Worm (Caenorhabditis elegans) whole organism, L1 larva: Measurements from ENCODE around the gene sam-4.

ENCODE experiments used
- C16A3.4 ChIP-seq: fragments of 150-350 bp; optimal IDR thresholded peaks from 2 replicates; lab custom pipeline; 2014; ENCODE audit warnings: missing biosample characterization, missing genetic modification characterization
- C34B4.2 ChIP-seq: sonication (generic microtip); optimal IDR thresholded peaks from 2 replicates; lab custom pipeline; 2017; ENCODE audit warnings: mild to moderate bottlenecking, missing genetic modification characterization, missing compliant biosample characterization
- aha-1 ChIP-seq: fragments of 150-350 bp; optimal IDR thresholded peaks from 2 replicates; lab custom pipeline; 2014; ENCODE audit warnings: missing biosample characterization, missing genetic modification characterization
- aly-2 ChIP-seq: fragments of 150-350 bp; optimal IDR thresholded peaks from 2 replicates; lab custom pipeline; 2014; ENCODE audit warnings: missing biosample characterization, missing genetic modification characterization
- blmp-1 ChIP-seq: fragments of 150-350 bp; optimal IDR thresholded peaks from 2 replicates; lab custom pipeline; 2014; ENCODE audit warnings: missing biosample characterization, missing genetic modification characterization
- ceh-8 ChIP-seq: fragments of 200-800 bp; sonication (Bioruptor generic); optimal IDR thresholded peaks from 2 replicates; lab custom pipeline; 2018; ENCODE audit warnings: mild to moderate bottlenecking, missing genetic modification characterization, moderate library complexity, missing compliant biosample characterization
- ceh-88 ChIP-seq: fragments of 200-800 bp; sonication (Bioruptor generic); IDR thresholded peaks from 2 replicates; pipeline ENCODE4 v1.3.6; 2022; ENCODE audit warnings: missing genetic modification characterization, missing compliant biosample characterization
- ceh-90 ChIP-seq: sonication (generic microtip); optimal IDR thresholded peaks from 2 replicates; lab custom pipeline; 2016; ENCODE audit warnings: missing genetic modification characterization, missing compliant biosample characterization
- dpl-1 ChIP-seq, 3 experiments: fragments of 150-350 bp in 2 of 3; sonication (generic microtip) in 1 of 3; optimal IDR thresholded peaks; 2 replicates each; lab custom pipeline; 2014 to 2017; ENCODE audit warnings: missing biosample characterization in 3 of 3, missing genetic modification characterization in 3 of 3, missing genetic modification reagents in 3 of 3
- dsc-1 ChIP-seq: sonication (generic microtip); optimal IDR thresholded peaks from 2 replicates; lab custom pipeline; 2016; ENCODE audit warnings: mild to moderate bottlenecking, missing genetic modification characterization, missing compliant biosample characterization
- efl-1 ChIP-seq, 4 experiments: fragments of 150-350 bp; optimal IDR thresholded peaks in 3 of 4; peaks in 1 of 4; 1 replicate in 1 of 4; 2 replicates in 3 of 4; lab custom pipeline; 2014; ENCODE audit warnings: missing biosample characterization in 2 of 4, missing genetic modification characterization in 2 of 4, missing genetic modification reagents in 2 of 4
- efl-3 ChIP-seq: fragments of 200-800 bp; sonication (Bioruptor generic); optimal IDR thresholded peaks from 2 replicates; lab custom pipeline; 2018; ENCODE audit warnings: mild to moderate bottlenecking, missing genetic modification characterization, missing compliant biosample characterization
- egl-13 ChIP-seq: sonication (generic microtip); optimal IDR thresholded peaks from 2 replicates; lab custom pipeline; 2016; ENCODE audit warnings: missing genotype, missing genetic modification reagents, missing genetic modification characterization, missing compliant biosample characterization
- elt-2 ChIP-seq: sonication (generic microtip); optimal IDR thresholded peaks from 2 replicates; lab custom pipeline; 2016; ENCODE audit warnings: missing genetic modification characterization, mild to moderate bottlenecking, inconsistent platforms, missing compliant biosample characterization, missing genetic modification reagents
- ets-5 ChIP-seq: fragments of 200-800 bp; sonication (Bioruptor generic); IDR thresholded peaks from 2 replicates; pipeline ENCODE4 v1.3.6; 2022; ENCODE audit warnings: missing genetic modification characterization, missing compliant biosample characterization
- fkh-10 ChIP-seq: sonication (generic microtip); optimal IDR thresholded peaks from 2 replicates; lab custom pipeline; 2017; ENCODE audit warnings: missing biosample characterization, missing genetic modification reagents, missing genetic modification characterization
- fkh-4 ChIP-seq: sonication (generic microtip); optimal IDR thresholded peaks from 2 replicates; lab custom pipeline; 2016; ENCODE audit warnings: missing compliant biosample characterization, missing genetic modification characterization, borderline replicate concordance
- fkh-8 ChIP-seq: sonication (generic microtip); optimal IDR thresholded peaks from 2 replicates; lab custom pipeline; 2016; ENCODE audit warnings: mild to moderate bottlenecking, missing genetic modification characterization, missing compliant biosample characterization
- fos-1 ChIP-seq: fragments of 150-350 bp; optimal IDR thresholded peaks from 2 replicates; lab custom pipeline; 2014; ENCODE audit warnings: missing biosample characterization, missing genetic modification characterization
- grh-1 ChIP-seq: fragments of 200-800 bp; sonication (Bioruptor generic); IDR thresholded peaks from 2 replicates; pipeline ENCODE4 v1.3.6; 2022; ENCODE audit warnings: missing genetic modification reagents, missing genetic modification characterization, missing compliant biosample characterization
- hlh-17 ChIP-seq: fragments of 200-800 bp; sonication (Bioruptor generic); optimal IDR thresholded peaks from 2 replicates; lab custom pipeline; 2018; ENCODE audit warnings: missing genetic modification characterization, mild to moderate bottlenecking, missing compliant biosample characterization, moderate library complexity, borderline replicate concordance
- hpl-2 ChIP-seq: fragments of 150-350 bp; optimal IDR thresholded peaks from 2 replicates; lab custom pipeline; 2014; ENCODE audit warnings: missing biosample characterization, missing genetic modification reagents, missing genetic modification characterization
- lin-14 ChIP-seq: fragments of 200-800 bp; sonication (Bioruptor generic); optimal IDR thresholded peaks from 2 replicates; lab custom pipeline; 2018; ENCODE audit warnings: mild to moderate bottlenecking, missing genetic modification characterization, moderate library complexity, missing compliant biosample characterization
- lin-15B ChIP-seq: fragments of 150-350 bp; sonication (generic microtip); optimal IDR thresholded peaks from 3 replicates; lab custom pipeline; 2014; ENCODE audit warnings: missing biosample characterization, missing genetic modification characterization
- lin-39 ChIP-seq: fragments of 150-350 bp; optimal IDR thresholded peaks from 2 replicates; lab custom pipeline; 2014; ENCODE audit warnings: missing biosample characterization, missing genetic modification reagents, missing genetic modification characterization
- lir-3 ChIP-seq: sonication (generic microtip); optimal IDR thresholded peaks from 2 replicates; lab custom pipeline; 2016; ENCODE audit warnings: mild to moderate bottlenecking, missing genetic modification characterization, moderate library complexity, missing compliant biosample characterization; ENCODE audit not compliant: poor library complexity
- lsy-2 ChIP-seq, 2 experiments: fragments of 150-350 bp; optimal IDR thresholded peaks; 2 replicates each; lab custom pipeline; 2014; ENCODE audit warnings: missing biosample characterization in 2 of 2, missing genetic modification characterization in 2 of 2
- mab-9 ChIP-seq: fragments of 200-800 bp; sonication (Bioruptor generic); IDR thresholded peaks from 2 replicates; pipeline ENCODE4 v1.3.6; 2022; ENCODE audit warnings: missing genetic modification reagents, missing genetic modification characterization, missing compliant biosample characterization
- mef-2 ChIP-seq: fragments of 150-350 bp; optimal IDR thresholded peaks from 2 replicates; lab custom pipeline; 2014; ENCODE audit warnings: missing biosample characterization, missing genetic modification characterization
- nhr-11 ChIP-seq: fragments of 150-350 bp; optimal IDR thresholded peaks from 2 replicates; lab custom pipeline; 2014; ENCODE audit warnings: missing biosample characterization, missing genetic modification characterization
- nhr-12 ChIP-seq: sonication (generic microtip); optimal IDR thresholded peaks from 2 replicates; lab custom pipeline; 2017; ENCODE audit warnings: missing biosample characterization, missing genetic modification characterization
- nhr-19 ChIP-seq: fragments of 200-800 bp; sonication (Bioruptor generic); conservative IDR thresholded peaks from 2 replicates; pipeline ENCODE4 v1.3.6; 2022; ENCODE audit warnings: missing genetic modification characterization, missing compliant biosample characterization
- nhr-20 ChIP-seq: sonication (generic microtip); optimal IDR thresholded peaks from 2 replicates; lab custom pipeline; 2016; ENCODE audit warnings: mild to moderate bottlenecking, missing genetic modification characterization, missing compliant biosample characterization
- nhr-28 ChIP-seq: fragments of 150-350 bp; optimal IDR thresholded peaks from 2 replicates; lab custom pipeline; 2014; ENCODE audit warnings: missing biosample characterization, missing genetic modification characterization
- nhr-47 ChIP-seq: sonication (generic microtip); optimal IDR thresholded peaks from 2 replicates; lab custom pipeline; 2016; ENCODE audit warnings: mild to moderate bottlenecking, missing genetic modification characterization, moderate library complexity, missing compliant biosample characterization
- nhr-71 ChIP-seq: sonication (generic microtip); optimal IDR thresholded peaks from 2 replicates; lab custom pipeline; 2016; ENCODE audit warnings: mild to moderate bottlenecking, missing genetic modification characterization, moderate library complexity, missing compliant biosample characterization
- pax-3 ChIP-seq: fragments of 200-800 bp; sonication (Bioruptor generic); optimal IDR thresholded peaks from 2 replicates; lab custom pipeline; 2018; ENCODE audit warnings: mild to moderate bottlenecking, missing genetic modification characterization, moderate library complexity, missing compliant biosample characterization
- rnt-1 ChIP-seq: sonication (generic microtip); optimal IDR thresholded peaks from 2 replicates; lab custom pipeline; 2016; ENCODE audit warnings: mild to moderate bottlenecking, missing genetic modification characterization, moderate library complexity, missing compliant biosample characterization
- snpc-4 ChIP-seq: fragments of 150-350 bp; optimal IDR thresholded peaks from 2 replicates; lab custom pipeline; 2014; ENCODE audit warnings: missing biosample characterization, missing genetic modification characterization
- snu-23 ChIP-seq: sonication (generic microtip); optimal IDR thresholded peaks from 2 replicates; lab custom pipeline; 2016; ENCODE audit warnings: missing genetic modification characterization, missing compliant biosample characterization
- sox-4 ChIP-seq: sonication (generic microtip); optimal IDR thresholded peaks from 2 replicates; lab custom pipeline; 2016; ENCODE audit warnings: missing genetic modification characterization, missing compliant biosample characterization
- sup-37 ChIP-seq: fragments of 200-800 bp; sonication (Bioruptor generic); optimal IDR thresholded peaks from 2 replicates; lab custom pipeline; 2018; ENCODE audit warnings: mild to moderate bottlenecking, missing genetic modification characterization, missing compliant biosample characterization
- swsn-7 ChIP-seq: sonication (generic microtip); optimal IDR thresholded peaks from 2 replicates; lab custom pipeline; 2016; ENCODE audit warnings: missing genetic modification characterization, missing compliant biosample characterization
- unc-30 ChIP-seq: sonication (generic microtip); optimal IDR thresholded peaks from 2 replicates; lab custom pipeline; 2017; ENCODE audit warnings: missing biosample characterization, missing genetic modification characterization
- unc-62 ChIP-seq: fragments of 150-350 bp; optimal IDR thresholded peaks from 2 replicates; lab custom pipeline; 2014; ENCODE audit warnings: missing biosample characterization, missing genetic modification reagents, missing genetic modification characterization

Gene sam-4

ce11 chrII:5649236-5650004 is at the start of gene sam-4, which contains the start of the genes F59E12.17 and zyg-1 (continued):
- TF ChIP-seq hpl-2 (GFP tag; lab: Kevin White, UChicago) (peak; percentile 42), nhr-11 (tag; lab: Kevin White, UChicago) (no peak), grh-1 (GFP tag; lab: Robert Waterston, UW) (no peak), efl-3 (GFP tag; lab: Kevin White, UChicago) (no peak), blmp-1 (tag; lab: Kevin White, UChicago) (no peak), C34B4.2 (no peak), efl-1 (optimal IDR thresholded peaks at IDR 0.05; lab: Kevin White, UChicago) (peak; percentile 78 to 83), efl-1 (GFP tag; optimal IDR thresholded peaks at IDR 0.05 in 1 of 2; lab: Kevin White, UChicago) (peak; percentile 85 to 98), dpl-1 (GFP tag; optimal IDR thresholded peaks at IDR 0.05; lab: Kevin White, UChicago) (peak; percentile 68 to 87 (median 77)), lin-14 (GFP tag; lab: Kevin White, UChicago) (no peak), nhr-12 (tag; lab: Kevin White, UChicago) (no peak), mef-2 (tag; lab: Kevin White, UChicago) (no peak), swsn-7 (tag; lab: Kevin White, UChicago) (peak; percentile 28), lsy-2 (tag; optimal IDR thresholded peaks at IDR 0.05; lab: Kevin White, UChicago) (peak; percentile 56 to 86), nhr-28 (tag; lab: Kevin White, UChicago) (no peak), nhr-19 (GFP tag; lab: Robert Waterston, UW) (0 out of 2 replicates have a peak, but pooled peaks have one; percentile 20), ets-5 (GFP tag; lab: Robert Waterston, UW) (no peak), C16A3.4 (peak; percentile 85), fkh-10 (GFP tag; lab: Kevin White, UChicago) (no peak), unc-62 (no peak), lin-39 (no peak), snu-23 (GFP tag; lab: Kevin White, UChicago) (peak; percentile 68), fos-1 (no peak), sup-37 (GFP tag; lab: Kevin White, UChicago) (no peak), hlh-17 (GFP tag; lab: Kevin White, UChicago) (no peak), aly-2 (tag; lab: Kevin White, UChicago) (no peak), fkh-4 (tag; lab: Kevin White, UChicago) (no peak), nhr-47 (tag; lab: Kevin White, UChicago) (peak; percentile 50), pax-3 (tag; lab: Kevin White, UChicago) (no peak), elt-2 (tag; lab: Kevin White, UChicago) (no peak), ceh-8 (no peak), ceh-88 (GFP tag; lab: Robert Waterston, UW) (no peak), sox-4 (tag; lab: Kevin White, UChicago) (no peak)
- TF ChIP-seq, all 84 proteins: peak for 30

ce11 chrII:5698869-5699268 is 49.8 kb upstream of the sam-4 start, which contains the start of the genes C25H3.10 and C25H3.1:
C25H3.10 (minus strand) TSS chrII:5698969.
C25H3.1 (plus strand) TSS chrII:5699071.
- TF ChIP-seq elt-2 (tag; lab: Kevin White, UChicago) = no peak
- TF ChIP-seq dsc-1 (tag; lab: Kevin White, UChicago) = no peak
- TF ChIP-seq egl-13 (tag; lab: Kevin White, UChicago) = no peak
- TF ChIP-seq snpc-4 = peak; percentile 57
- TF ChIP-seq fkh-8 (tag; lab: Kevin White, UChicago) = no peak
- peak; percentile 2 to 4 for TF ChIP-seq lsy-2 (tag; optimal IDR thresholded peaks at IDR 0.05; lab: Kevin White, UChicago)
- TF ChIP-seq unc-30 (tag; lab: Kevin White, UChicago) = no peak
- TF ChIP-seq mab-9 (GFP tag; lab: Robert Waterston, UW) = no peak
- TF ChIP-seq efl-1 (optimal IDR thresholded peaks at IDR 0.05; lab: Kevin White, UChicago) = no peak
- no peak for TF ChIP-seq efl-1 (GFP tag; optimal IDR thresholded peaks at IDR 0.05 in 1 of 2; lab: Kevin White, UChicago)
- peak; percentile 20 for TF ChIP-seq blmp-1 (tag; lab: Kevin White, UChicago)
- no peak for TF ChIP-seq unc-62
- no peak for TF ChIP-seq hpl-2 (GFP tag; lab: Kevin White, UChicago)
- peak; percentile 33 for TF ChIP-seq snu-23 (GFP tag; lab: Kevin White, UChicago)
- no peak for TF ChIP-seq hlh-17 (GFP tag; lab: Kevin White, UChicago)
- no peak for TF ChIP-seq aha-1
- TF ChIP-seq lin-15B (tag; lab: Kevin White, UChicago) = no peak
- peak; percentile 19 for TF ChIP-seq nhr-20
- peak; percentile 39 for TF ChIP-seq nhr-71 (tag; lab: Kevin White, UChicago)
- no peak for TF ChIP-seq ceh-90 (tag; lab: Kevin White, UChicago)
- TF ChIP-seq lir-3 (tag; lab: Kevin White, UChicago) = no peak
- TF ChIP-seq dpl-1 (GFP tag; optimal IDR thresholded peaks at IDR 0.05; lab: Kevin White, UChicago) = no peak
- peak; percentile 10 for TF ChIP-seq nhr-19 (GFP tag; lab: Robert Waterston, UW)
- TF ChIP-seq lin-14 (GFP tag; lab: Kevin White, UChicago) = peak; percentile 6
- peak; percentile 44 for TF ChIP-seq rnt-1 (tag; lab: Kevin White, UChicago)
